Worm (Caenorhabditis elegans): ENCODE data around the gene nkat-1.

DNA sequence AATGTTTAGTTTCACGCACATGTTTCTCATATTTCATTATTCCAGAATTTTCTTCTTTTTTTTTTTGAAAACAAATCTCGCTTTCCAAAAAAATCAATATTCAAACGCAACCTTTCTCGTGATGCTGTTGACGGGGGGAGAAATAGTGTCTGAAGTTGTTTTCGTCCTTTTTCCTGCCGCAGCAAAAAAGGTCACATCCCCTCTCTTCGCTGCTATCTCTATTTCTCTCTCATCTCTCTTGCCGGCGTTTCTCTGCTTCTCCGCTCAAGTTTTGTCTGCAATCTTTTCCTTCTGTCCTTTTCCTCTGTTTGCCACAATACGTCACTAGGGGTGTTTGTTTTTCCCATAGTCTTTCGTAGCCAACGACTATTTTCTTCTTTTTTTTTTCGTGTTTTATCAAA is 6.8 kb upstream of the nkat-1 start:
- no peak for TF ChIP-seq sox-2 (GFP tag; IDR thresholded peaks at IDR 0.05)
- TF ChIP-seq zip-5 (tag; optimal IDR thresholded peaks at IDR 0.05) = no peak
- no peak for TF ChIP-seq ama-1 (optimal IDR thresholded peaks at IDR 0.05)
- TF ChIP-seq C08G9.2 (tag; optimal IDR thresholded peaks at IDR 0.05) = no peak
- TF ChIP-seq pat-9 (tag; optimal IDR thresholded peaks at IDR 0.05) = no peak
- TF ChIP-seq elt-2 (tag; optimal IDR thresholded peaks at IDR 0.05) = no peak
- no peak for TF ChIP-seq mec-3 (tag; optimal IDR thresholded peaks at IDR 0.05; ENCODE audit: borderline replicate concordance)
- no peak for TF ChIP-seq ceh-45 (GFP tag; IDR thresholded peaks at IDR 0.05)
- TF ChIP-seq hlh-15 (tag; optimal IDR thresholded peaks at IDR 0.05) = no peak
- no peak for TF ChIP-seq ref-2 (tag; optimal IDR thresholded peaks at IDR 0.05)
- no peak for TF ChIP-seq C38D4.7 (GFP tag; optimal IDR thresholded peaks at IDR 0.05)
- no peak for TF ChIP-seq ets-4 (tag; optimal IDR thresholded peaks at IDR 0.05)
- TF ChIP-seq tbx-2 (tag; optimal IDR thresholded peaks at IDR 0.05) = peak; percentile 42

Data from whole organism, late embryonic.